Fruit fly (Drosophila melanogaster) whole organism, prepupa: ENCODE results near the gene CanA-14F.

Experiments
- Blimp-1 ChIP-seq: fragments of 200-800 bp; sonication (Bioruptor generic); optimal IDR thresholded peaks from 3 replicates; lab custom pipeline; 2017; ENCODE audit warnings: missing biosample characterization, missing genetic modification characterization, mild to moderate bottlenecking, moderate library complexity, missing genetic modification reagents
- CG10631 ChIP-seq: fragments of 200-800 bp; sonication (Bioruptor generic); optimal IDR thresholded peaks from 2 replicates; lab custom pipeline; 2016; ENCODE audit warnings: missing biosample characterization, missing genetic modification characterization
- CG10669 ChIP-seq: fragments of 200-800 bp; sonication (Bioruptor generic); optimal IDR thresholded peaks from 3 replicates; lab custom pipeline; 2018; ENCODE audit warnings: missing biosample characterization, mild to moderate bottlenecking, missing genetic modification characterization, moderate library complexity
- CG11294 ChIP-seq: fragments of 200-800 bp; sonication (Bioruptor generic); IDR thresholded peaks from 2 replicates; pipeline ENCODE4 v1.3.6; 2022; ENCODE audit warnings: missing biosample characterization, missing genetic modification characterization
- CG11762 ChIP-seq: fragments of 200-800 bp; sonication (Bioruptor generic); optimal IDR thresholded peaks from 3 replicates; lab custom pipeline; 2016; ENCODE audit warnings: missing biosample characterization, missing genetic modification characterization; ENCODE audit not compliant: insufficient read depth
- CG11902 ChIP-seq: fragments of 200-800 bp; sonication (Bioruptor generic); optimal IDR thresholded peaks from 3 replicates; lab custom pipeline; 2016; ENCODE audit warnings: missing biosample characterization, missing genetic modification characterization
- CG15336 ChIP-seq: fragments of 200-800 bp; sonication (Bioruptor generic); IDR thresholded peaks from 2 replicates; pipeline ENCODE4 v1.3.6; 2022; ENCODE audit warnings: missing biosample characterization, missing genetic modification characterization
- CG1621 ChIP-seq: fragments of 200-800 bp; sonication (Bioruptor generic); optimal IDR thresholded peaks from 3 replicates; lab custom pipeline; 2018; ENCODE audit warnings: missing biosample characterization, mild to moderate bottlenecking, missing genetic modification characterization
- CG16779 ChIP-seq: fragments of 200-800 bp; sonication (Bioruptor generic); optimal IDR thresholded peaks from 3 replicates; lab custom pipeline; 2017; ENCODE audit warnings: missing biosample characterization, mild to moderate bottlenecking, missing genetic modification characterization
- CG3032 ChIP-seq: fragments of 200-800 bp; optimal IDR thresholded peaks from 2 replicates; lab custom pipeline; 2019; ENCODE audit warnings: missing biosample characterization, mild to moderate bottlenecking, missing genetic modification characterization, moderate library complexity
- CG32006 ChIP-seq: fragments of 200-800 bp; sonication (Bioruptor generic); optimal IDR thresholded peaks from 3 replicates; lab custom pipeline; 2017; ENCODE audit warnings: missing biosample characterization, mild to moderate bottlenecking, missing genetic modification characterization
- CG34406 ChIP-seq: fragments of 200-800 bp; sonication (Bioruptor generic); optimal IDR thresholded peaks from 3 replicates; lab custom pipeline; 2016; ENCODE audit warnings: missing biosample characterization, missing genetic modification characterization
- CG3919 ChIP-seq: fragments of 200-800 bp; sonication (Bioruptor generic); optimal IDR thresholded peaks from 3 replicates; lab custom pipeline; 2016; ENCODE audit warnings: missing biosample characterization, missing genetic modification characterization
- CG4318 ChIP-seq: fragments of 200-800 bp; sonication (Bioruptor generic); optimal IDR thresholded peaks from 3 replicates; lab custom pipeline; 2017; ENCODE audit warnings: missing biosample characterization, mild to moderate bottlenecking, missing genetic modification characterization
- CG6163 ChIP-seq: fragments of 200-800 bp; sonication (Bioruptor generic); IDR thresholded peaks from 3 replicates; pipeline ENCODE4 v1.3.6; 2022; ENCODE audit warnings: missing biosample characterization, missing genetic modification characterization
- CG6276 ChIP-seq: fragments of 200-800 bp; sonication (Bioruptor generic); optimal IDR thresholded peaks from 2 replicates; lab custom pipeline; 2017; ENCODE audit warnings: missing biosample characterization, mild to moderate bottlenecking, missing genetic modification characterization
- CG6792 ChIP-seq: fragments of 200-800 bp; sonication (Bioruptor generic); optimal IDR thresholded peaks from 3 replicates; lab custom pipeline; 2016; ENCODE audit warnings: missing biosample characterization, missing genetic modification characterization
- CG6808 ChIP-seq: fragments of 200-800 bp; sonication (Bioruptor generic); optimal IDR thresholded peaks from 3 replicates; lab custom pipeline; 2017; ENCODE audit warnings: missing biosample characterization, missing genetic modification characterization, mild to moderate bottlenecking, moderate library complexity, missing genetic modification reagents
- CG8119 ChIP-seq: fragments of 200-800 bp; sonication (Bioruptor generic); IDR thresholded peaks from 3 replicates; pipeline ENCODE4 v1.3.6; 2022; ENCODE audit warnings: missing biosample characterization, missing genetic modification characterization
- CG8319 ChIP-seq: fragments of 200-800 bp; sonication (Bioruptor generic); optimal IDR thresholded peaks from 3 replicates; lab custom pipeline; 2016; ENCODE audit warnings: missing biosample characterization, missing genetic modification characterization
- CG8632 ChIP-seq: fragments of 200-800 bp; sonication (Bioruptor generic); optimal IDR thresholded peaks from 3 replicates; lab custom pipeline; 2016; ENCODE audit warnings: missing biosample characterization, missing genetic modification characterization
- CG9139 ChIP-seq: fragments of 200-800 bp; sonication (Bioruptor generic); optimal IDR thresholded peaks from 3 replicates; lab custom pipeline; 2017; ENCODE audit warnings: missing biosample characterization, mild to moderate bottlenecking, missing genetic modification characterization
- Eip75B ChIP-seq: fragments of 200-800 bp; sonication (Bioruptor generic); optimal IDR thresholded peaks from 3 replicates; lab custom pipeline; 2016; ENCODE audit warnings: missing biosample characterization, missing genetic modification characterization
- Eip78C ChIP-seq: fragments of 200-800 bp; sonication (Bioruptor generic); peaks from one replicate; lab custom pipeline; 2016; ENCODE audit warnings: missing biosample characterization, missing genetic modification characterization
- Eip93F ChIP-seq: fragments of 200-800 bp; sonication (Bioruptor generic); optimal IDR thresholded peaks from 2 replicates; lab custom pipeline; 2016; ENCODE audit warnings: missing biosample characterization, mild to moderate bottlenecking, missing genetic modification characterization
- Ets21C ChIP-seq: fragments of 200-800 bp; sonication (Bioruptor generic); optimal IDR thresholded peaks from 3 replicates; lab custom pipeline; 2016; ENCODE audit warnings: missing biosample characterization, missing genetic modification characterization
- Gug ChIP-seq: fragments of 200-800 bp; sonication (Bioruptor generic); IDR thresholded peaks from 2 replicates; pipeline ENCODE4 v1.3.6; 2022; ENCODE audit warnings: missing biosample characterization, missing genetic modification characterization
- Hr38 ChIP-seq: sonication (Bioruptor generic); optimal IDR thresholded peaks from 2 replicates; lab custom pipeline; 2016; ENCODE audit warnings: missing biosample characterization, missing genetic modification characterization
- Hr39 ChIP-seq: fragments of 200-800 bp; sonication (Bioruptor generic); optimal IDR thresholded peaks from 2 replicates; lab custom pipeline; 2016; ENCODE audit warnings: missing biosample characterization, missing genetic modification characterization
- Hr4 ChIP-seq: fragments of 200-800 bp; sonication (Bioruptor generic); optimal IDR thresholded peaks from 3 replicates; lab custom pipeline; 2016; ENCODE audit warnings: missing biosample characterization, missing genetic modification characterization
- Lpt ChIP-seq: fragments of 200-800 bp; sonication (Bioruptor generic); optimal IDR thresholded peaks from 3 replicates; lab custom pipeline; 2016; ENCODE audit warnings: missing biosample characterization, missing genetic modification characterization
- Met ChIP-seq: fragments of 200-800 bp; sonication (Bioruptor generic); optimal IDR thresholded peaks from 3 replicates; lab custom pipeline; 2016; ENCODE audit warnings: missing biosample characterization, missing genetic modification characterization
- OdsH ChIP-seq: fragments of 200-800 bp; sonication (Bioruptor generic); optimal IDR thresholded peaks from 3 replicates; lab custom pipeline; 2016; ENCODE audit warnings: missing biosample characterization, missing genetic modification characterization
- Smox ChIP-seq: fragments of 200-800 bp; sonication (Bioruptor generic); optimal IDR thresholded peaks from 3 replicates; lab custom pipeline; 2016; ENCODE audit warnings: missing biosample characterization, missing genetic modification characterization
- Sox15 ChIP-seq: fragments of 200-800 bp; sonication (Bioruptor generic); optimal IDR thresholded peaks from 3 replicates; lab custom pipeline; 2016; ENCODE audit warnings: missing biosample characterization, missing genetic modification characterization
- achi ChIP-seq: fragments of 200-800 bp; sonication (Bioruptor generic); optimal IDR thresholded peaks from 3 replicates; lab custom pipeline; 2016; ENCODE audit warnings: missing biosample characterization, missing genetic modification characterization
- acj6 ChIP-seq: fragments of 200-800 bp; sonication (Bioruptor generic); optimal IDR thresholded peaks from 3 replicates; lab custom pipeline; 2016; ENCODE audit warnings: missing biosample characterization, missing genetic modification characterization
- cyc ChIP-seq: fragments of 200-800 bp; sonication (Bioruptor generic); optimal IDR thresholded peaks from 3 replicates; lab custom pipeline; 2016; ENCODE audit warnings: missing biosample characterization, missing genetic modification characterization
- dsx ChIP-seq: fragments of 200-800 bp; optimal IDR thresholded peaks from 3 replicates; lab custom pipeline; 2019; ENCODE audit warnings: missing biosample characterization, mild to moderate bottlenecking, missing genetic modification characterization, moderate library complexity; ENCODE audit not compliant: poor library complexity, severe bottlenecking
- eg ChIP-seq: fragments of 200-800 bp; sonication (Bioruptor generic); IDR thresholded peaks from 3 replicates; pipeline ENCODE4 v1.3.6; 2022; ENCODE audit warnings: missing biosample characterization, missing genetic modification characterization
- esn ChIP-seq: fragments of 200-800 bp; sonication (Bioruptor generic); optimal IDR thresholded peaks from 2 replicates; lab custom pipeline; 2016; ENCODE audit warnings: missing biosample characterization, mild to moderate bottlenecking, missing genetic modification characterization, moderate library complexity
- fd59A ChIP-seq: fragments of 200-800 bp; sonication (Bioruptor generic); optimal IDR thresholded peaks from 2 replicates; lab custom pipeline; 2017; ENCODE audit warnings: missing biosample characterization, mild to moderate bottlenecking, missing genetic modification characterization, missing genetic modification reagents
- fkh ChIP-seq: fragments of 200-800 bp; sonication (Bioruptor generic); optimal IDR thresholded peaks from 3 replicates; lab custom pipeline; 2017; ENCODE audit warnings: missing biosample characterization, mild to moderate bottlenecking, missing genetic modification characterization, moderate library complexity
- pdm3 ChIP-seq: fragments of 200-800 bp; sonication (Bioruptor generic); optimal IDR thresholded peaks from 3 replicates; lab custom pipeline; 2016; ENCODE audit warnings: missing biosample characterization, missing genetic modification characterization
- salr ChIP-seq, 2 experiments: fragments of 200-800 bp; sonication (Bioruptor generic); optimal IDR thresholded peaks; 3 replicates each; lab custom pipeline; 2016 to 2018; ENCODE audit warnings: missing biosample characterization in 2 of 2, missing genetic modification characterization in 2 of 2, mild to moderate bottlenecking in 1 of 2
- spab ChIP-seq: fragments of 200-800 bp; sonication (Bioruptor generic); optimal IDR thresholded peaks from 2 replicates; lab custom pipeline; 2017; ENCODE audit warnings: missing biosample characterization, mild to moderate bottlenecking, missing genetic modification characterization, missing genetic modification reagents
- ss ChIP-seq, 2 experiments: fragments of 200-800 bp; sonication (Bioruptor generic); optimal IDR thresholded peaks; 2 replicates in 1 of 2; 3 replicates in 1 of 2; lab custom pipeline; 2017 to 2018; ENCODE audit warnings: mild to moderate bottlenecking in 2 of 2, missing biosample characterization in 2 of 2, missing genetic modification characterization in 2 of 2, moderate library complexity in 1 of 2
- topi ChIP-seq: fragments of 200-800 bp; sonication (Bioruptor generic); optimal IDR thresholded peaks from 3 replicates; lab custom pipeline; 2016; ENCODE audit warnings: missing biosample characterization, missing genetic modification characterization

The CanA-14F gene

dm6 chrX:16581703-16582102, 5.3 kb downstream of the CanA-14F start (continued):
- TF ChIP-seq CG3919 (GFP tag; lab: Kevin White, UChicago) (no peak), CG15336 (GFP tag; lab: Robert Waterston, UW) (no peak), CG4318 (GFP tag; lab: Kevin White, UChicago) (no peak), Eip93F (GFP tag; lab: Kevin White, UChicago) (no peak), CG11294 (no peak), CG10631 (GFP tag; lab: Kevin White, UChicago) (no peak), CG1621 (no peak), topi (peak; percentile 4), ss (GFP tag; optimal IDR thresholded peaks at IDR 0.05; lab: Kevin White, UChicago) (no peak), CG6163 (GFP tag; lab: Robert Waterston, UW) (no peak), fd59A (no peak), CG8119 (no peak), CG6792 (no peak), Eip78C (GFP tag; lab: Kevin White, UChicago) (peak; percentile 62), CG6808 (GFP tag; lab: Kevin White, UChicago) (no peak), pdm3 (GFP tag; lab: Kevin White, UChicago) (peak; percentile 7), spab (GFP tag; lab: Kevin White, UChicago) (no peak), CG34406 (GFP tag; lab: Kevin White, UChicago) (no peak), Hr39 (peak; percentile 21), Smox (GFP tag; lab: Kevin White, UChicago) (no peak), Ets21C (GFP tag; lab: Kevin White, UChicago) (no peak), Hr38 (GFP tag; lab: Kevin White, UChicago) (no peak), CG32006 (GFP tag; lab: Kevin White, UChicago) (peak; percentile 56), CG11762 (GFP tag; lab: Kevin White, UChicago) (no peak), eg (GFP tag; lab: Robert Waterston, UW) (no peak), CG3032 (tag; lab: Kevin White, UChicago) (no peak), Sox15 (GFP tag; lab: Kevin White, UChicago) (no peak), CG16779 (tag; lab: Kevin White, UChicago) (no peak), esn (GFP tag; lab: Kevin White, UChicago) (peak; percentile 0), Eip75B (GFP tag; lab: Kevin White, UChicago) (no peak), OdsH (GFP tag; lab: Kevin White, UChicago) (peak; percentile 12), Met (no peak)

- TF ChIP-seq Met: no peak
- no peak for TF ChIP-seq CG15336 (GFP tag; lab: Robert Waterston, UW)
- peak; percentile 21 for TF ChIP-seq CG6276 (GFP tag; lab: Kevin White, UChicago)
- peak; percentile 25 for TF ChIP-seq achi (GFP tag; lab: Kevin White, UChicago)
- TF ChIP-seq salr (GFP tag; optimal IDR thresholded peaks at IDR 0.05; lab: Kevin White, UChicago): no peak
- peak; percentile 19 for TF ChIP-seq esn (GFP tag; lab: Kevin White, UChicago)
- TF ChIP-seq fkh (GFP tag; lab: Kevin White, UChicago): no peak
- TF ChIP-seq cyc (GFP tag; lab: Kevin White, UChicago): peak; percentile 4
- TF ChIP-seq CG10669 (GFP tag; lab: Kevin White, UChicago): peak; percentile 33
- TF ChIP-seq topi: peak; percentile 18
- peak; percentile 16 for TF ChIP-seq acj6 (GFP tag; lab: Kevin White, UChicago)
- TF ChIP-seq Lpt (GFP tag; lab: Kevin White, UChicago): no peak
- TF ChIP-seq CG6792: peak; percentile 6
- peak; percentile 31 for TF ChIP-seq CG3032 (tag; lab: Kevin White, UChicago)
- TF ChIP-seq Gug (GFP tag; lab: Robert Waterston, UW): peak; percentile 11; the same call in 1 of the 2 replicates
- no peak for TF ChIP-seq Blimp-1
- TF ChIP-seq CG10631 (GFP tag; lab: Kevin White, UChicago): peak; percentile 9
- peak; percentile 25 for TF ChIP-seq CG8632 (GFP tag; lab: Kevin White, UChicago)
- TF ChIP-seq Smox (GFP tag; lab: Kevin White, UChicago): peak; percentile 1
- TF ChIP-seq CG9139 (GFP tag; lab: Kevin White, UChicago): no peak
- peak; percentile 51 for TF ChIP-seq Eip78C (GFP tag; lab: Kevin White, UChicago)
- TF ChIP-seq ss (GFP tag; optimal IDR thresholded peaks at IDR 0.05; lab: Kevin White, UChicago): peak in 1 of 2 experiments; percentile 23
- TF ChIP-seq CG11902 (GFP tag; lab: Kevin White, UChicago): no peak
- no peak for TF ChIP-seq CG11762 (GFP tag; lab: Kevin White, UChicago)
- peak; percentile 43 for TF ChIP-seq Hr4 (GFP tag; lab: Kevin White, UChicago)
- peak; percentile 46 for TF ChIP-seq OdsH (GFP tag; lab: Kevin White, UChicago)
- no peak for TF ChIP-seq dsx (GFP tag; lab: Kevin White, UChicago)
- peak; percentile 19 for TF ChIP-seq CG34406 (GFP tag; lab: Kevin White, UChicago)
- TF ChIP-seq CG3919 (GFP tag; lab: Kevin White, UChicago): no peak
- peak; percentile 6 for TF ChIP-seq pdm3 (GFP tag; lab: Kevin White, UChicago)
- no peak for TF ChIP-seq CG8319 (GFP tag; lab: Kevin White, UChicago)
- TF ChIP-seq eg (GFP tag; lab: Robert Waterston, UW): no peak
- TF ChIP-seq Eip75B (GFP tag; lab: Kevin White, UChicago): peak; percentile 29
- peak; percentile 61 for TF ChIP-seq CG32006 (GFP tag; lab: Kevin White, UChicago)
Measured at dm6 chrX:16579978-16580377, 7.0 kb downstream of the CanA-14F start.
